Fruit fly (Drosophila melanogaster) whole organism, embryonic: ENCODE measurements around the gene CG13676.
A peak's percentile ranks its signal among the peaks of the same experiment; 100 is the strongest.

Experiments used
- Abd-B ChIP-seq: fragments of 200-800 bp; sonication (Bioruptor generic); optimal IDR thresholded peaks from 2 replicates; lab custom pipeline; 2018; ENCODE audit warnings: missing biosample characterization, mild to moderate bottlenecking, missing genetic modification characterization, moderate library complexity
- Bgb ChIP-seq: fragments of 200-800 bp; sonication (Bioruptor generic); IDR thresholded peaks from 2 replicates; pipeline ENCODE4 v1.3.6; 2022; ENCODE audit warnings: missing biosample characterization, missing genetic modification characterization; ENCODE audit not compliant: partially characterized antibody
- Bteb2 ChIP-seq: fragments of 200-800 bp; sonication (Bioruptor generic); optimal IDR thresholded peaks from 2 replicates; lab custom pipeline; 2016; ENCODE audit warnings: missing biosample characterization, missing genetic modification characterization
- CG10147 ChIP-seq: fragments of 200-800 bp; sonication (Bioruptor generic); optimal IDR thresholded peaks from 2 replicates; lab custom pipeline; 2019; ENCODE audit warnings: missing biosample characterization, mild to moderate bottlenecking, missing genetic modification characterization, moderate library complexity
- CG10267 ChIP-seq: fragments of 200-800 bp; sonication (Bioruptor generic); optimal IDR thresholded peaks from 2 replicates; lab custom pipeline; 2018; ENCODE audit warnings: missing biosample characterization, mild to moderate bottlenecking, missing genetic modification characterization, moderate library complexity
- CG11085 ChIP-seq: fragments of 200-800 bp; sonication (Bioruptor generic); IDR thresholded peaks from 2 replicates; pipeline ENCODE4 v1.3.6; 2022; ENCODE audit warnings: missing biosample characterization, missing genetic modification characterization
- CG11398 ChIP-seq: fragments of 200-800 bp; sonication (Bioruptor generic); optimal IDR thresholded peaks from 2 replicates; lab custom pipeline; 2016; ENCODE audit warnings: missing biosample characterization, missing genetic modification characterization
- CG11456 ChIP-seq: fragments of 200-800 bp; sonication (Bioruptor generic); IDR thresholded peaks from 3 replicates; pipeline ENCODE4 v1.3.6; 2022; ENCODE audit warnings: missing biosample characterization, missing genetic modification characterization
- CG12219 ChIP-seq: fragments of 200-800 bp; sonication (Bioruptor generic); optimal IDR thresholded peaks from 3 replicates; lab custom pipeline; 2018; ENCODE audit warnings: missing biosample characterization, mild to moderate bottlenecking, missing genetic modification characterization
- CG12659 ChIP-seq: fragments of 200-800 bp; sonication (Bioruptor generic); optimal IDR thresholded peaks from 3 replicates; lab custom pipeline; 2017; ENCODE audit warnings: mild to moderate bottlenecking, missing biosample characterization, missing genetic modification reagents, missing genetic modification characterization
- CG13894 ChIP-seq: fragments of 200-800 bp; sonication (Bioruptor generic); optimal IDR thresholded peaks from 3 replicates; lab custom pipeline; 2018; ENCODE audit warnings: missing biosample characterization, mild to moderate bottlenecking, missing genetic modification characterization, moderate library complexity
- CG14710 ChIP-seq: fragments of 200-800 bp; sonication (Bioruptor generic); optimal IDR thresholded peaks from 3 replicates; lab custom pipeline; 2019; ENCODE audit warnings: missing biosample characterization, mild to moderate bottlenecking, missing genetic modification characterization, moderate library complexity
- CG2116 ChIP-seq: fragments of 200-800 bp; sonication (Bioruptor generic); optimal IDR thresholded peaks from 3 replicates; lab custom pipeline; 2018; ENCODE audit warnings: missing biosample characterization, mild to moderate bottlenecking, missing genetic modification characterization
- CG8089 ChIP-seq: fragments of 200-800 bp; sonication (Bioruptor generic); optimal IDR thresholded peaks from 3 replicates; lab custom pipeline; 2016; ENCODE audit warnings: missing biosample characterization, missing genetic modification characterization
- CG8388 ChIP-seq: fragments of 200-800 bp; sonication (Bioruptor generic); optimal IDR thresholded peaks from 2 replicates; lab custom pipeline; 2019; ENCODE audit warnings: missing biosample characterization, mild to moderate bottlenecking, missing genetic modification characterization, moderate library complexity
- CoRest ChIP-seq: fragments of 200-800 bp; sonication (Bioruptor generic); optimal IDR thresholded peaks from 3 replicates; lab custom pipeline; 2018; ENCODE audit warnings: missing biosample characterization, mild to moderate bottlenecking, missing genetic modification characterization, moderate library complexity
- CrebB ChIP-seq: fragments of 200-800 bp; sonication (Bioruptor generic); optimal IDR thresholded peaks from 3 replicates; lab custom pipeline; 2018; ENCODE audit warnings: missing biosample characterization, mild to moderate bottlenecking, missing genetic modification characterization
- Deaf1 ChIP-seq: fragments of 200-800 bp; optimal IDR thresholded peaks from 3 replicates; lab custom pipeline; 2019; ENCODE audit warnings: missing biosample characterization, mild to moderate bottlenecking, missing genetic modification characterization, moderate library complexity
- Doc3 ChIP-seq: fragments of 200-800 bp; sonication (Bioruptor generic); IDR thresholded peaks from 3 replicates; pipeline ENCODE4 v1.3.6; 2022; ENCODE audit warnings: missing biosample characterization, missing genetic modification characterization; ENCODE audit not compliant: partially characterized antibody
- E2f1 ChIP-seq: fragments of 200-800 bp; sonication (Bioruptor generic); IDR thresholded peaks from 2 replicates; pipeline ENCODE4 v1.3.6; 2022; ENCODE audit warnings: missing biosample characterization, missing genetic modification characterization
- Elba2 ChIP-seq: fragments of 200-800 bp; sonication (Bioruptor generic); optimal IDR thresholded peaks from 3 replicates; lab custom pipeline; 2016; ENCODE audit warnings: missing biosample characterization, missing genetic modification characterization
- Ets65A ChIP-seq: fragments of 200-800 bp; sonication (Bioruptor generic); peaks from one replicate; lab custom pipeline; 2016; ENCODE audit warnings: missing biosample characterization, missing genetic modification characterization
- Gsc ChIP-seq: fragments of 200-800 bp; sonication (Bioruptor generic); IDR thresholded peaks from 2 replicates; pipeline ENCODE4 v1.3.6; 2022; ENCODE audit warnings: missing biosample characterization, missing genetic modification characterization
- Gug ChIP-seq: fragments of 200-800 bp; sonication (Bioruptor generic); IDR thresholded peaks from 4 replicates; pipeline ENCODE4 v1.3.6; 2022; ENCODE audit warnings: missing biosample characterization, missing genetic modification characterization
- H15 ChIP-seq: fragments of 200-800 bp; sonication (Bioruptor generic); IDR thresholded peaks from 3 replicates; pipeline ENCODE4 v1.3.6; 2022; ENCODE audit warnings: missing biosample characterization, missing genetic modification characterization
- Hr3 ChIP-seq: fragments of 200-800 bp; sonication (Bioruptor generic); optimal IDR thresholded peaks from 3 replicates; lab custom pipeline; 2016; ENCODE audit warnings: missing biosample characterization, missing genetic modification characterization
- Kr ChIP-seq: fragments of 200-800 bp; sonication (Bioruptor generic); optimal IDR thresholded peaks from 2 replicates; lab custom pipeline; 2017; ENCODE audit warnings: missing biosample characterization, mild to moderate bottlenecking, missing genetic modification characterization
- MBD-R2 ChIP-seq: fragments of 200-800 bp; sonication (Bioruptor generic); IDR thresholded peaks from 2 replicates; pipeline ENCODE4 v1.3.6; 2022; ENCODE audit warnings: missing biosample characterization, missing genetic modification characterization
- MTF-1 ChIP-seq: fragments of 200-800 bp; sonication (Bioruptor generic); optimal IDR thresholded peaks from 2 replicates; lab custom pipeline; 2018; ENCODE audit warnings: missing biosample characterization, mild to moderate bottlenecking, missing genetic modification characterization, borderline replicate concordance
- NC2β ChIP-seq: fragments of 200-800 bp; sonication (Bioruptor generic); optimal IDR thresholded peaks from 2 replicates; lab custom pipeline; 2016; ENCODE audit warnings: missing biosample characterization, missing genetic modification characterization
- Poxn ChIP-seq: fragments of 200-800 bp; sonication (Bioruptor generic); IDR thresholded peaks from 2 replicates; pipeline ENCODE4 v1.3.6; 2022; ENCODE audit warnings: missing biosample characterization, missing genetic modification characterization
- Sry-β ChIP-seq: fragments of 200-800 bp; sonication (Bioruptor generic); optimal IDR thresholded peaks from 2 replicates; lab custom pipeline; 2018; ENCODE audit warnings: missing biosample characterization, mild to moderate bottlenecking, missing genetic modification characterization, moderate library complexity
- Stat92E ChIP-seq, 3 experiments: fragments of >200 bp in 2 of 3; fragments of 200-800 bp in 1 of 3; sonication (Bioruptor generic) in 1 of 3; optimal IDR thresholded peaks; 2 replicates each; lab custom pipeline; 2017 to 2019; ENCODE audit warnings: missing biosample characterization in 3 of 3, missing genetic modification characterization in 3 of 3, mild to moderate bottlenecking in 1 of 3, moderate library complexity in 1 of 3
- chinmo ChIP-seq: fragments of 200-800 bp; sonication (Bioruptor generic); IDR thresholded peaks from 4 replicates; pipeline ENCODE4 v1.3.6; 2022; ENCODE audit warnings: missing biosample characterization, missing genetic modification characterization; ENCODE audit not compliant: partially characterized antibody
- crp ChIP-seq, 2 experiments: fragments of 200-800 bp; sonication (Bioruptor generic); optimal IDR thresholded peaks; 2 replicates in 1 of 2; 3 replicates in 1 of 2; lab custom pipeline; 2017; ENCODE audit warnings: missing biosample characterization in 2 of 2, missing genetic modification characterization in 2 of 2, mild to moderate bottlenecking in 1 of 2, moderate library complexity in 1 of 2
- dm ChIP-seq: fragments of 200-800 bp; sonication (Bioruptor generic); optimal IDR thresholded peaks from 3 replicates; lab custom pipeline; 2016; ENCODE audit warnings: missing biosample characterization, missing genetic modification characterization
- dysf ChIP-seq: fragments of 200-800 bp; sonication (Bioruptor generic); IDR thresholded peaks from 3 replicates; pipeline ENCODE4 v1.3.6; 2022; ENCODE audit warnings: missing biosample characterization, missing genetic modification characterization
- ewg ChIP-seq: fragments of 200-800 bp; sonication (Bioruptor generic); optimal IDR thresholded peaks from 3 replicates; lab custom pipeline; 2017; ENCODE audit warnings: mild to moderate bottlenecking, missing biosample characterization, missing genetic modification reagents, missing genetic modification characterization
- exex ChIP-seq: fragments of 200-800 bp; sonication (Bioruptor generic); optimal IDR thresholded peaks from 4 replicates; lab custom pipeline; 2018; ENCODE audit warnings: missing biosample characterization, mild to moderate bottlenecking, missing genetic modification characterization, moderate library complexity
- fd64A ChIP-seq: fragments of 200-800 bp; sonication (Bioruptor generic); optimal IDR thresholded peaks from 3 replicates; lab custom pipeline; 2018; ENCODE audit warnings: missing biosample characterization, mild to moderate bottlenecking, missing genetic modification characterization
- ftz-f1 ChIP-seq: fragments of 200-800 bp; sonication (Bioruptor generic); optimal IDR thresholded peaks from 2 replicates; lab custom pipeline; 2016; ENCODE audit warnings: missing biosample characterization, missing genetic modification characterization
- gsb-n ChIP-seq: fragments of 200-800 bp; sonication (Bioruptor generic); optimal IDR thresholded peaks from 3 replicates; lab custom pipeline; 2018; ENCODE audit warnings: missing biosample characterization, mild to moderate bottlenecking, missing genetic modification characterization
- inv ChIP-seq: fragments of 200-800 bp; sonication (Bioruptor generic); IDR thresholded peaks from 2 replicates; pipeline ENCODE4 v1.3.6; 2022; ENCODE audit warnings: missing biosample characterization, missing genetic modification characterization; ENCODE audit not compliant: partially characterized antibody
- lmd ChIP-seq: fragments of 200-800 bp; sonication (Bioruptor generic); IDR thresholded peaks from 2 replicates; pipeline ENCODE4 v1.3.6; 2022; ENCODE audit warnings: missing biosample characterization, missing genetic modification characterization
- mld ChIP-seq: fragments of 200-800 bp; sonication (Bioruptor generic); IDR thresholded peaks from 3 replicates; pipeline ENCODE4 v1.3.6; 2022; ENCODE audit warnings: missing biosample characterization, missing genetic modification characterization; ENCODE audit not compliant: partially characterized antibody
- nau ChIP-seq: fragments of 200-800 bp; sonication (Bioruptor generic); optimal IDR thresholded peaks from 3 replicates; lab custom pipeline; 2017; ENCODE audit warnings: missing biosample characterization, mild to moderate bottlenecking, missing genetic modification characterization, missing genetic modification reagents
- odd ChIP-seq: fragments of 200-800 bp; sonication (Bioruptor generic); optimal IDR thresholded peaks from 2 replicates; lab custom pipeline; 2017; ENCODE audit warnings: missing biosample characterization, mild to moderate bottlenecking, missing genetic modification characterization
- salm ChIP-seq: fragments of 200-800 bp; sonication (Bioruptor generic); optimal IDR thresholded peaks from 2 replicates; lab custom pipeline; 2018; ENCODE audit warnings: missing biosample characterization, mild to moderate bottlenecking, missing genetic modification characterization
- shn ChIP-seq: fragments of 200-800 bp; sonication (Bioruptor generic); optimal IDR thresholded peaks from 3 replicates; lab custom pipeline; 2016; ENCODE audit warnings: missing biosample characterization, missing genetic modification characterization
- ttk ChIP-seq: fragments of 200-800 bp; sonication (Bioruptor generic); IDR thresholded peaks from 2 replicates; pipeline ENCODE4 v2.1.2; 2022; ENCODE audit warnings: missing biosample characterization, missing genetic modification characterization

Gene CG13676

DNA sequence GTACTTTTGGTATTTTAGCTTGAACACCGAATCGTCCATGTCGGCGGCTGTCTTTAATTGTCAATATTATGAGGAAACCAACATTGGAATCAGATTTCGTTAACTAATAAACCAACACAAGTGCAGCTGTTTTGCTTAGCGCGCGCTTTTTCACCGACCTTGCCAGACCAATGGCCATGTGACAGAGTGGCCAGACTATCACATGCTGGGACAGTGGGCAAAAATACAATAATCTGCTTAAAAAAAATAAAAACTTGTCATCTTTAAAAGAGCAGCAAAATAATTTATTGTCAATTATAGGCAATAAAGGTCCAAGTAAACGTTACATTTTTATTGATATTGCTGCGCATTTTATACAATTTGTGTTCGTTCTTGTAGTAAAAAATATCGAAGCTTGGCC, 24.2 kb upstream of the CG13676 start, which contains the start of gene RecQ4 (continued):
- TF ChIP-seq Bgb (peak; percentile 39; the same call in 1 of the 2 replicates), Poxn (GFP tag; lab: Robert Waterston, UW) (no peak), CG10147 (GFP tag; lab: Kevin White, UChicago) (no peak), CG12219 (GFP tag; lab: Kevin White, UChicago) (no peak), mld (no peak), Sry-β (GFP tag; lab: Kevin White, UChicago) (no peak), CG11398 (GFP tag; lab: Kevin White, UChicago) (no peak), Deaf1 (tag; lab: Kevin White, UChicago) (no peak), CrebB (tag; lab: Kevin White, UChicago) (no peak), Abd-B (GFP tag; lab: Kevin White, UChicago) (no peak), shn (GFP tag; lab: Kevin White, UChicago) (no peak), Gug (no peak), Gsc (GFP tag; lab: Robert Waterston, UW) (no peak), nau (GFP tag; lab: Kevin White, UChicago) (no peak), ttk (GFP tag; lab: Robert Waterston, UW) (no peak), CG11085 (no peak), CG10267 (tag; lab: Kevin White, UChicago) (peak; percentile 31), CG8089 (no peak), CG14710 (tag; lab: Kevin White, UChicago) (peak; percentile 32), chinmo (0 out of 4 replicates have a peak, but pooled peaks have one; percentile 37), CG8388 (GFP tag; lab: Kevin White, UChicago) (no peak), lmd (no peak), gsb-n (tag; lab: Kevin White, UChicago) (no peak), odd (GFP tag; lab: Kevin White, UChicago) (no peak), MTF-1 (GFP tag; lab: Kevin White, UChicago) (no peak), Ets65A (GFP tag; lab: Kevin White, UChicago) (no peak), dm (GFP tag; lab: Kevin White, UChicago) (no peak), CG13894 (tag; lab: Kevin White, UChicago) (no peak), Kr (GFP tag; lab: Kevin White, UChicago) (no peak), salm (tag; lab: Kevin White, UChicago) (no peak), CoRest (tag; lab: Kevin White, UChicago) (peak; percentile 35), NC2β (GFP tag; lab: Kevin White, UChicago) (no peak), fd64A (GFP tag; lab: Kevin White, UChicago) (no peak), ewg (GFP tag; lab: Kevin White, UChicago) (no peak), Elba2 (GFP tag; lab: Kevin White, UChicago) (peak; percentile 14), exex (tag; lab: Kevin White, UChicago) (no peak), H15 (no peak), dysf (GFP tag; lab: Robert Waterston, UW) (no peak), crp (GFP tag; optimal IDR thresholded peaks at IDR 0.05; lab: Kevin White, UChicago) (peak; percentile 19 to 80), Bteb2 (no peak), E2f1 (GFP tag; lab: Robert Waterston, UW) (peak; percentile 90), CG11456 (no peak), Stat92E (GFP tag; optimal IDR thresholded peaks at IDR 0.05; lab: Kevin White, UChicago) (peak in 1 of 3 experiments; percentile 1), CG2116 (GFP tag; lab: Kevin White, UChicago) (peak; percentile 40), ftz-f1 (GFP tag; lab: Kevin White, UChicago) (peak; percentile 9), inv (GFP tag; lab: Robert Waterston, UW) (peak; percentile 29; the same call in 1 of the 2 replicates), Hr3 (GFP tag; lab: Kevin White, UChicago) (no peak), Doc3 (GFP tag; lab: Robert Waterston, UW) (0 out of 3 replicates have a peak, but pooled peaks have one; percentile 26), MBD-R2 (GFP tag; lab: Robert Waterston, UW) (peak; percentile 78), CG12659 (GFP tag; lab: Kevin White, UChicago) (no peak)
